Fruit fly (Drosophila melanogaster) whole organism, embryonic: Measurements from ENCODE around the gene CG14362.
A peak's percentile ranks its signal among the peaks of the same experiment; 100 is the strongest.

Experiments
- B-H1 ChIP-seq: fragments of 200-800 bp; sonication (Bioruptor generic); IDR thresholded peaks from 3 replicates; pipeline ENCODE4 v1.3.6; 2022; ENCODE audit warnings: missing biosample characterization, missing genetic modification characterization
- B-H2 ChIP-seq: fragments of 200-800 bp; sonication (Bioruptor generic); optimal IDR thresholded peaks from 2 replicates; lab custom pipeline; 2018; ENCODE audit warnings: missing biosample characterization, mild to moderate bottlenecking, missing genetic modification characterization
- C15 ChIP-seq: fragments of 200-800 bp; sonication (Bioruptor generic); IDR thresholded peaks from 3 replicates; pipeline ENCODE4 v1.3.6; 2022; ENCODE audit warnings: missing biosample characterization, missing genetic modification characterization
- CG11695 ChIP-seq: fragments of 200-800 bp; sonication (Bioruptor generic); IDR thresholded peaks from 3 replicates; pipeline ENCODE4 v1.3.6; 2022; ENCODE audit warnings: missing biosample characterization, missing genetic modification characterization
- CG11696 ChIP-seq: fragments of 200-800 bp; sonication (Bioruptor generic); IDR thresholded peaks from 2 replicates; pipeline ENCODE4 v1.3.6; 2022; ENCODE audit warnings: missing biosample characterization, missing genetic modification characterization
- CG14667 ChIP-seq: fragments of 200-800 bp; sonication (Bioruptor generic); IDR thresholded peaks from 2 replicates; pipeline ENCODE4 v1.3.6; 2022; ENCODE audit warnings: missing biosample characterization, missing genetic modification characterization
- CG16815 ChIP-seq: fragments of 200-800 bp; sonication (Bioruptor generic); optimal IDR thresholded peaks from 3 replicates; lab custom pipeline; 2017; ENCODE audit warnings: missing biosample characterization, mild to moderate bottlenecking, missing genetic modification characterization
- CG17186 ChIP-seq: fragments of 200-800 bp; sonication (Bioruptor generic); optimal IDR thresholded peaks from 3 replicates; lab custom pipeline; 2017; ENCODE audit warnings: missing biosample characterization, missing genetic modification reagents, missing genetic modification characterization
- CG17361 ChIP-seq: fragments of 200-800 bp; sonication (Bioruptor generic); IDR thresholded peaks from 3 replicates; pipeline ENCODE4 v1.3.6; 2022; ENCODE audit warnings: missing biosample characterization, missing genetic modification characterization
- CG34224 ChIP-seq: fragments of 200-800 bp; sonication (Bioruptor generic); IDR thresholded peaks from 3 replicates; pipeline ENCODE4 v1.3.6; 2022; ENCODE audit warnings: missing biosample characterization, missing genetic modification characterization; ENCODE audit not compliant: partially characterized antibody
- CG6791 ChIP-seq: fragments of 200-800 bp; sonication (Bioruptor generic); IDR thresholded peaks from 3 replicates; pipeline ENCODE4 v1.3.6; 2022; ENCODE audit warnings: missing biosample characterization, missing genetic modification characterization; ENCODE audit not compliant: partially characterized antibody
- CG6813 ChIP-seq: fragments of 200-800 bp; sonication (Bioruptor generic); optimal IDR thresholded peaks from 2 replicates; lab custom pipeline; 2017; ENCODE audit warnings: missing biosample characterization, missing genetic modification characterization, mild to moderate bottlenecking, moderate library complexity, missing genetic modification reagents
- CG7357 ChIP-seq: fragments of 200-800 bp; sonication (Bioruptor generic); IDR thresholded peaks from 3 replicates; pipeline ENCODE4 v1.3.6; 2022; ENCODE audit warnings: missing biosample characterization, missing genetic modification characterization
- CG7556 ChIP-seq: fragments of 200-800 bp; sonication (Bioruptor generic); optimal IDR thresholded peaks from 2 replicates; lab custom pipeline; 2017; ENCODE audit warnings: missing biosample characterization, mild to moderate bottlenecking, missing genetic modification characterization
- CG7987 ChIP-seq: fragments of 200-800 bp; sonication (Bioruptor generic); optimal IDR thresholded peaks from 2 replicates; lab custom pipeline; 2018; ENCODE audit warnings: missing biosample characterization, mild to moderate bottlenecking, missing genetic modification characterization, moderate library complexity
- CG9437 ChIP-seq: fragments of 200-800 bp; sonication (Bioruptor generic); optimal IDR thresholded peaks from 2 replicates; lab custom pipeline; 2018; ENCODE audit warnings: missing biosample characterization, mild to moderate bottlenecking, missing genetic modification characterization
- CG9817 ChIP-seq: fragments of 200-800 bp; sonication (Bioruptor generic); optimal IDR thresholded peaks from 2 replicates; lab custom pipeline; 2018; ENCODE audit warnings: missing biosample characterization, mild to moderate bottlenecking, missing genetic modification characterization, moderate library complexity
- CoRest ChIP-seq: fragments of 200-800 bp; sonication (Bioruptor generic); optimal IDR thresholded peaks from 3 replicates; lab custom pipeline; 2018; ENCODE audit warnings: missing biosample characterization, mild to moderate bottlenecking, missing genetic modification characterization, moderate library complexity
- Dbx ChIP-seq: fragments of 200-800 bp; sonication (Bioruptor generic); IDR thresholded peaks from 3 replicates; pipeline ENCODE4 v1.3.6; 2022; ENCODE audit warnings: missing biosample characterization, missing genetic modification characterization
- Deaf1 ChIP-seq: fragments of 200-800 bp; optimal IDR thresholded peaks from 3 replicates; lab custom pipeline; 2019; ENCODE audit warnings: missing biosample characterization, mild to moderate bottlenecking, missing genetic modification characterization, moderate library complexity
- Doc3 ChIP-seq: fragments of 200-800 bp; sonication (Bioruptor generic); IDR thresholded peaks from 3 replicates; pipeline ENCODE4 v1.3.6; 2022; ENCODE audit warnings: missing biosample characterization, missing genetic modification characterization; ENCODE audit not compliant: partially characterized antibody
- E2f2 ChIP-seq: fragments of 200-800 bp; sonication (Bioruptor generic); IDR thresholded peaks from 2 replicates; pipeline ENCODE4 v1.3.6; 2022; ENCODE audit warnings: missing biosample characterization, missing genetic modification characterization
- HLH4C ChIP-seq: fragments of 200-800 bp; sonication (Bioruptor generic); IDR thresholded peaks from 3 replicates; pipeline ENCODE4 v1.3.6; 2022; ENCODE audit warnings: missing biosample characterization, missing genetic modification characterization; ENCODE audit not compliant: partially characterized antibody
- Hand ChIP-seq: fragments of 200-800 bp; sonication (Bioruptor generic); optimal IDR thresholded peaks from 2 replicates; lab custom pipeline; 2017; ENCODE audit warnings: mild to moderate bottlenecking, missing biosample characterization, missing genetic modification reagents, missing genetic modification characterization
- Hey ChIP-seq: fragments of 200-800 bp; sonication (Bioruptor generic); optimal IDR thresholded peaks from 3 replicates; lab custom pipeline; 2018; ENCODE audit warnings: missing biosample characterization, mild to moderate bottlenecking, missing genetic modification characterization
- Hr39 ChIP-seq: fragments of >200 bp; optimal IDR thresholded peaks from 2 replicates; lab custom pipeline; 2017
- Sox102F ChIP-seq: fragments of 200-800 bp; sonication (Bioruptor generic); optimal IDR thresholded peaks from 2 replicates; lab custom pipeline; 2018; ENCODE audit warnings: missing biosample characterization, mild to moderate bottlenecking, missing genetic modification characterization, moderate library complexity
- abd-A ChIP-seq: fragments of 200-800 bp; sonication (Bioruptor generic); optimal IDR thresholded peaks from 3 replicates; lab custom pipeline; 2019; ENCODE audit warnings: missing biosample characterization, mild to moderate bottlenecking, missing genetic modification characterization, moderate library complexity
- ac ChIP-seq: fragments of 200-800 bp; sonication (Bioruptor generic); optimal IDR thresholded peaks from 3 replicates; lab custom pipeline; 2017; ENCODE audit warnings: missing biosample characterization, mild to moderate bottlenecking, missing genetic modification characterization
- ci ChIP-seq: fragments of 200-800 bp; sonication (Bioruptor generic); IDR thresholded peaks from 3 replicates; pipeline ENCODE4 v1.3.6; 2022; ENCODE audit warnings: missing biosample characterization, missing genetic modification characterization
- cwo ChIP-seq: fragments of 200-800 bp; sonication (Bioruptor generic); optimal IDR thresholded peaks from 3 replicates; lab custom pipeline; 2017; ENCODE audit warnings: missing biosample characterization, missing genetic modification characterization, mild to moderate bottlenecking, moderate library complexity, missing genetic modification reagents
- esg ChIP-seq: fragments of 200-800 bp; sonication (Bioruptor generic); conservative IDR thresholded peaks from 2 replicates; pipeline ENCODE4 v1.3.6; 2022; ENCODE audit warnings: missing biosample characterization, missing genetic modification characterization
- fd96Cb ChIP-seq: fragments of 200-800 bp; sonication (Bioruptor generic); optimal IDR thresholded peaks from 2 replicates; lab custom pipeline; 2018; ENCODE audit warnings: missing biosample characterization, mild to moderate bottlenecking, missing genetic modification characterization, moderate library complexity
- gce ChIP-seq: fragments of 200-800 bp; sonication (Bioruptor generic); IDR thresholded peaks from 3 replicates; pipeline ENCODE4 v1.3.6; 2022; ENCODE audit warnings: missing biosample characterization, missing genetic modification characterization
- gfzf ChIP-seq: fragments of 200-800 bp; sonication (Bioruptor generic); optimal IDR thresholded peaks from 2 replicates; lab custom pipeline; 2016; ENCODE audit warnings: missing biosample characterization, mild to moderate bottlenecking, missing genetic modification characterization, moderate library complexity
- gsb-n ChIP-seq: fragments of 200-800 bp; sonication (Bioruptor generic); optimal IDR thresholded peaks from 3 replicates; lab custom pipeline; 2018; ENCODE audit warnings: missing biosample characterization, mild to moderate bottlenecking, missing genetic modification characterization
- insv ChIP-seq, 2 experiments: fragments of 200-800 bp; sonication (Bioruptor generic); optimal IDR thresholded peaks; 3 replicates each; lab custom pipeline; 2016 to 2018; ENCODE audit warnings: missing biosample characterization in 2 of 2, missing genetic modification characterization in 2 of 2
- prd ChIP-seq, 3 experiments: fragments of >200 bp in 2 of 3; fragments of 200-800 bp in 1 of 3; sonication (Bioruptor generic) in 1 of 3; optimal IDR thresholded peaks in 2 of 3; IDR thresholded peaks in 1 of 3; 2 replicates in 2 of 3; 3 replicates in 1 of 3; pipeline versions ENCODE4 v1.3.6 to Lab custom; 2017 to 2022; ENCODE audit warnings: missing biosample characterization in 1 of 3, missing genetic modification characterization in 1 of 3
- pum ChIP-seq: fragments of 200-800 bp; sonication (Bioruptor generic); optimal IDR thresholded peaks from 2 replicates; lab custom pipeline; 2016; ENCODE audit warnings: missing biosample characterization, missing genetic modification characterization
- sima ChIP-seq: fragments of 200-800 bp; sonication (Bioruptor generic); optimal IDR thresholded peaks from 2 replicates; lab custom pipeline; 2016; ENCODE audit warnings: missing biosample characterization, missing genetic modification characterization
- slbo ChIP-seq: fragments of 200-800 bp; sonication (Bioruptor generic); IDR thresholded peaks from 2 replicates; pipeline ENCODE4 v1.3.6; 2022; ENCODE audit warnings: missing biosample characterization, missing genetic modification characterization
- so ChIP-seq: fragments of 200-800 bp; sonication (Bioruptor generic); IDR thresholded peaks from 3 replicates; pipeline ENCODE4 v1.3.6; 2022; ENCODE audit warnings: missing biosample characterization, missing genetic modification characterization
- stwl ChIP-seq: fragments of 200-800 bp; sonication (Bioruptor generic); optimal IDR thresholded peaks from 3 replicates; lab custom pipeline; 2018; ENCODE audit warnings: missing biosample characterization, mild to moderate bottlenecking, missing genetic modification characterization, moderate library complexity
- tll ChIP-seq, 2 experiments: fragments of 200-800 bp in 1 of 2; fragments of >200 bp in 1 of 2; sonication (Bioruptor generic) in 1 of 2; optimal IDR thresholded peaks; 2 replicates each; lab custom pipeline; 2017 to 2019; ENCODE audit warnings: missing biosample characterization in 2 of 2, missing genetic modification characterization in 2 of 2, mild to moderate bottlenecking in 1 of 2, moderate library complexity in 1 of 2
- toy ChIP-seq: fragments of 200-800 bp; sonication (Bioruptor generic); IDR thresholded peaks from 2 replicates; pipeline ENCODE4 v1.3.6; 2022; ENCODE audit warnings: missing biosample characterization, missing genetic modification characterization
- usp ChIP-seq: fragments of >200 bp; optimal IDR thresholded peaks from 2 replicates; lab custom pipeline; 2017; ENCODE audit warnings: missing biosample characterization, missing genetic modification characterization
- vnd ChIP-seq: fragments of 200-800 bp; sonication (Bioruptor generic); IDR thresholded peaks from 3 replicates; pipeline ENCODE4 v1.3.6; 2022; ENCODE audit warnings: missing biosample characterization, missing genetic modification characterization; ENCODE audit not compliant: partially characterized antibody
- wek ChIP-seq: fragments of 200-800 bp; sonication (Bioruptor generic); optimal IDR thresholded peaks from 3 replicates; lab custom pipeline; 2018; ENCODE audit warnings: missing biosample characterization, mild to moderate bottlenecking, missing genetic modification characterization, moderate library complexity

Gene CG14362

DNA sequence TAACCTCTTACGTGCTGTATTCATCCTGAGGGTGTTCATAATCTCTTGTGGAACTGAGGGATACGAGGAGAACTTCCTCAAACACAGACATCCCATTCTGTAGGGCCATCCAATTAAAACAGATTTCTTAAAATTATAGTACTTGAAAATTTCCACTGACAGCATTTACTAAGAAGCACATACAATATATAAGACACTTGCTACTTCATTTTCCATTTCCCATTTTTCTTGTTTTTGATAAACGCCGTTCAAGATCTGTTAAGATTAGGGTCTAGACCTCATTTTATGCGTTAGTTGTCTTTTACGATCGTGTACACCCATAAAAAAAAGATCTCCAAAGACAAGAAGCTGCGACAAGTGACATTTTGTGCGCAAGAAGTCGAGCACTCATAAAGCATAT lies at the start of gene CG14362:
Gene CG14362, minus strand, starts transcription at position 101 of the 400 bp plus-strand sequence.
- TF ChIP-seq C15 (GFP tag; lab: Robert Waterston, UW) = no peak

DNA sequence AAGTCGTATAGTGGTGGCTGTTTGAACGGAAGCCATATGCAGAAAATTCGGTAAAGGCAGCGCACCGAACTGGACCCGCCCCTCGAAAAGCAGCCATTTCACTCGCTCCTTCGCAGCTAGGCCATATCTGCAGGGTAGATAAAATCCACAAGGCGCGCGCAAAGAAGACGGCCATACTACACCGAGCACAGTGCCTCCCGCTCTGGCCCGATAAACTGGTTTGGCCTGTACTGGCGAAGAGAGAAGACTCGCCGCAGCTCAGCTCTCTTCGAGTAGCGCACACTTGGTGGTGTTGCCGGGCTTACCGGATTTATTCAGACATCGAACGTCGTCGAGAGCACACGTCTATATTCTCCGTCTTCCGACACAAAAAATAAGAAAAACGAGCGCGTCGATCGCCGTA lies 46.3 kb upstream of the CG14362 start, which contains the start of gene ems:
Gene ems, plus strand, starts transcription at position 311 of the 403 bp plus-strand sequence.
- TF ChIP-seq ac (GFP tag; lab: Kevin White, UChicago) (peak; percentile 6), Dbx (GFP tag; lab: Robert Waterston, UW) (no peak), CG34224 (GFP tag; lab: Robert Waterston, UW) (peak; percentile 41; the same call in 1 of the 3 replicates), toy (no peak), wek (no peak), CG17361 (GFP tag; lab: Robert Waterston, UW) (no peak), CoRest (tag; lab: Kevin White, UChicago) (peak; percentile 61), CG11695 (GFP tag; lab: Robert Waterston, UW) (no peak), CG9817 (tag; lab: Kevin White, UChicago) (no peak), so (no peak), gsb-n (tag; lab: Kevin White, UChicago) (no peak), gfzf (GFP tag; lab: Kevin White, UChicago) (no peak), abd-A (tag; lab: Kevin White, UChicago) (peak; percentile 73), CG7556 (no peak), CG7357 (GFP tag; lab: Robert Waterston, UW) (no peak), sima (GFP tag; lab: Kevin White, UChicago) (no peak), CG6791 (GFP tag; lab: Robert Waterston, UW) (peak; percentile 53; the same call in 1 of the 3 replicates), stwl (no peak), slbo (no peak), CG6813 (no peak), CG11696 (GFP tag; lab: Robert Waterston, UW) (no peak), CG17186 (no peak), prd (optimal IDR thresholded peaks at IDR 0.05; lab: Kevin White, UChicago) (no peak), prd (GFP tag; IDR thresholded peaks at IDR 0.05; lab: Robert Waterston, UW) (no peak), gce (no peak), Hr39 (lab: Kevin White, UChicago) (no peak), Sox102F (GFP tag; lab: Kevin White, UChicago) (no peak), fd96Cb (tag; lab: Kevin White, UChicago) (no peak), E2f2 (GFP tag; lab: Robert Waterston, UW) (peak; percentile 29; the same call in 1 of the 2 replicates), usp (GFP tag; lab: Kevin White, UChicago) (no peak), CG16815 (GFP tag; lab: Kevin White, UChicago) (no peak), Deaf1 (tag; lab: Kevin White, UChicago) (peak; percentile 56), tll (GFP tag; optimal IDR thresholded peaks at IDR 0.05; lab: Kevin White, UChicago) (peak in 1 of 2 experiments; percentile 68), B-H1 (GFP tag; lab: Robert Waterston, UW) (no peak), Hey (tag; lab: Kevin White, UChicago) (no peak), Doc3 (GFP tag; lab: Robert Waterston, UW) (peak; percentile 26; the same call in 1 of the 3 replicates), insv (GFP tag; optimal IDR thresholded peaks at IDR 0.05; lab: Kevin White, UChicago) (peak in 1 of 2 experiments; percentile 9), CG14667 (no peak), B-H2 (GFP tag; lab: Kevin White, UChicago) (no peak), ci (peak; percentile 54; the same call in 2 of the 3 replicates), esg (GFP tag; lab: Robert Waterston, UW) (no peak), cwo (GFP tag; lab: Kevin White, UChicago) (no peak), CG7987 (GFP tag; lab: Kevin White, UChicago) (no peak), Hand (GFP tag; lab: Kevin White, UChicago) (no peak), CG9437 (no peak), vnd (GFP tag; lab: Robert Waterston, UW) (0 out of 3 replicates have a peak, but pooled peaks have one; percentile 9), HLH4C (GFP tag; lab: Robert Waterston, UW) (no peak; the same call in 2 of the 3 replicates), pum (GFP tag; lab: Kevin White, UChicago) (no peak)
